Worm (Caenorhabditis elegans): Measurements from ENCODE around the gene C17C3.3.

The C17C3.3 gene

ce11 chrII:5594210-5594764, 32.8 kb downstream of the C17C3.3 start, which contains the start of gene ttc-4 (continued):
- TF ChIP-seq let-607 (tag; optimal IDR thresholded peaks at IDR 0.05) (no peak), cebp-2 (GFP tag; IDR thresholded peaks at IDR 0.05) (no peak), hmg-20 (GFP tag; IDR thresholded peaks at IDR 0.05) (no peak), lin-40 (tag; optimal IDR thresholded peaks at IDR 0.05) (no peak), nhr-179 (tag; optimal IDR thresholded peaks at IDR 0.05) (no peak), T26A5.8 (tag; optimal IDR thresholded peaks at IDR 0.05) (no peak), hrde-1 (tag; optimal IDR thresholded peaks at IDR 0.05; ENCODE audit: borderline replicate concordance) (no peak), F22D6.2 (tag; optimal IDR thresholded peaks at IDR 0.05) (no peak), F39B2.1 (GFP tag; IDR thresholded peaks at IDR 0.05) (no peak), sdz-38 (tag; optimal IDR thresholded peaks at IDR 0.05) (no peak), F49E8.2 (tag; optimal IDR thresholded peaks at IDR 0.05; ENCODE audit: insufficient read depth) (no peak), cebp-1 (GFP tag; IDR thresholded peaks at IDR 0.05) (no peak), cebp-1 (tag; optimal IDR thresholded peaks at IDR 0.05) (no peak), ceh-27 (GFP tag; optimal IDR thresholded peaks at IDR 0.05) (no peak), snpc-4 (GFP tag; optimal IDR thresholded peaks at IDR 0.05) (no peak), snpc-4 (tag; optimal IDR thresholded peaks at IDR 0.05) (peak in 1 of 4 experiments; percentile 64), lsl-1 (GFP tag; optimal IDR thresholded peaks at IDR 0.05) (peak; percentile 36), F23B12.7 (tag; optimal IDR thresholded peaks at IDR 0.05; ENCODE audit: insufficient read depth) (peak; percentile 30), him-1 (tag; optimal IDR thresholded peaks at IDR 0.05) (no peak), Y56A3A.18 (GFP tag; IDR thresholded peaks at IDR 0.05) (no peak), T07F8.4 (tag; optimal IDR thresholded peaks at IDR 0.05) (no peak), lin-26 (GFP tag; IDR thresholded peaks at IDR 0.05) (no peak), Y95B8A.8 (GFP tag; IDR thresholded peaks at IDR 0.05) (no peak), sea-2 (GFP tag; IDR thresholded peaks at IDR 0.05) (no peak), die-1 (tag; optimal IDR thresholded peaks at IDR 0.05) (no peak), hlh-12 (tag; optimal IDR thresholded peaks at IDR 0.05) (no peak), mes-4 (tag; optimal IDR thresholded peaks at IDR 0.05) (no peak), madf-6 (GFP tag; IDR thresholded peaks at IDR 0.05) (no peak), Y53F4B.3 (GFP tag; IDR thresholded peaks at IDR 0.05) (no peak), ztf-28 (GFP tag; IDR thresholded peaks at IDR 0.05) (0 out of 2 replicates have a peak, but pooled peaks have one; percentile 7), dpl-1 (GFP tag; optimal IDR thresholded peaks at IDR 0.05) (peak; percentile 23), mel-28 (tag; optimal IDR thresholded peaks at IDR 0.05; ENCODE audit: borderline replicate concordance) (no peak), ceh-100 (GFP tag; IDR thresholded peaks at IDR 0.05) (peak; percentile 93), nhr-27 (tag; optimal IDR thresholded peaks at IDR 0.05) (no peak), D2030.7 (GFP tag; IDR thresholded peaks at IDR 0.05) (no peak)

- TF ChIP-seq F52B5.7 (tag; optimal IDR thresholded peaks at IDR 0.05) (no peak), mel-28 (tag; optimal IDR thresholded peaks at IDR 0.05; ENCODE audit: borderline replicate concordance) (no peak), sdz-38 (tag; optimal IDR thresholded peaks at IDR 0.05) (no peak), F49E8.2 (tag; optimal IDR thresholded peaks at IDR 0.05; ENCODE audit: insufficient read depth) (no peak), egl-18 (GFP tag; IDR thresholded peaks at IDR 0.05) (no peak)
Observed at ce11 chrII:5596247-5596646, 34.7 kb downstream of the C17C3.3 start, which contains the start of gene C17G10.1. TSS of gene C17G10.1 (plus strand) at chrII:5596547.
